Fruit fly (Drosophila melanogaster): ENCODE data around the gene Blos3.

DNA sequence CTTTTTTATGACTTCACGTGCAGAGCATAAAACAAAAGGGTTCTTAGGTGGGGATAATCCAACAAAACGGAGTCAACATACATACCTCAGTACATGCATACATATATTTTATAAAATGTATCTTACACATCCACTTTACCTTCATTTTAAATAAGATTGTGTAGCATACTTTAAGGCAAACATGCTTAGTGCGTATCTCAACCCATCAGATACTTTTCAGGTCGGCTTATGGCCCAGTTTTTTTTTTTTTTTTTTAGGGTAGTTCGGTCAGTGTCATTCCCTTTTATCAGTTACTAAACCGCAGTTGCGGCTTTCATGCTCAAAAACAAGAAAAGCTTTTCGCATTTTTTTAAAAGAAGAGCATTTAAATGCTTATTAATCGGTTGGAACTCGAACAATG is 22.0 kb downstream of the Blos3 start, which contains the start of gene NijB:
- TF ChIP-seq bbx (GFP tag; IDR thresholded peaks at IDR 0.05; ENCODE audit: partially characterized antibody): no peak
- no peak for TF ChIP-seq ato (GFP tag; IDR thresholded peaks at IDR 0.05; ENCODE audit: partially characterized antibody)
- no peak for TF ChIP-seq cas (GFP tag; IDR thresholded peaks at IDR 0.05)
- no peak for TF ChIP-seq btn (GFP tag; optimal IDR thresholded peaks at IDR 0.05)
- no peak for TF ChIP-seq CG11723 (GFP tag; optimal IDR thresholded peaks at IDR 0.05)
